Worm (Caenorhabditis elegans) whole organism, L2 larva: ENCODE measurements around the gene C37C3.1.
A peak's percentile ranks its signal among the peaks of the same experiment; 100 is the strongest.

Experiments used
- C34F6.9 ChIP-seq: fragments of 150-350 bp; optimal IDR thresholded peaks from 2 replicates; lab custom pipeline; 2014; ENCODE audit warnings: missing biosample characterization, missing genetic modification characterization
- R02D3.7 ChIP-seq: fragments of 150-350 bp; optimal IDR thresholded peaks from 2 replicates; lab custom pipeline; 2014; ENCODE audit warnings: missing biosample characterization, missing genetic modification characterization
- ZK546.5 ChIP-seq: sonication (generic microtip); optimal IDR thresholded peaks from 2 replicates; lab custom pipeline; 2017; ENCODE audit warnings: missing biosample characterization, missing genetic modification characterization
- ama-1 ChIP-seq: fragments of 150-350 bp; optimal IDR thresholded peaks from 2 replicates; lab custom pipeline; 2018; ENCODE audit warnings: inconsistent platforms
- egl-27 ChIP-seq: sonication (generic microtip); optimal IDR thresholded peaks from 3 replicates; lab custom pipeline; 2017; ENCODE audit warnings: missing biosample characterization, missing genetic modification reagents, missing genetic modification characterization
- elt-1 ChIP-seq: fragments of 150-350 bp; optimal IDR thresholded peaks from 2 replicates; lab custom pipeline; 2014; ENCODE audit warnings: missing biosample characterization, missing genetic modification characterization
- nhr-129 ChIP-seq: fragments of 150-350 bp; optimal IDR thresholded peaks from 2 replicates; lab custom pipeline; 2014; ENCODE audit warnings: missing biosample characterization, missing genetic modification characterization
- nhr-237 ChIP-seq: fragments of 150-350 bp; optimal IDR thresholded peaks from 2 replicates; lab custom pipeline; 2014; ENCODE audit warnings: missing biosample characterization, missing genetic modification characterization
- nhr-77 ChIP-seq: fragments of 150-350 bp; optimal IDR thresholded peaks from 2 replicates; lab custom pipeline; 2014; ENCODE audit warnings: missing biosample characterization, missing genetic modification characterization
- skn-1 ChIP-seq: sonication (generic microtip); optimal IDR thresholded peaks from 2 replicates; lab custom pipeline; 2017; ENCODE audit warnings: missing biosample characterization, missing genetic modification characterization
- snpc-4 ChIP-seq: fragments of 150-350 bp; optimal IDR thresholded peaks from 2 replicates; lab custom pipeline; 2014; ENCODE audit warnings: missing biosample characterization, missing genetic modification characterization
- unc-39 ChIP-seq: fragments of 150-350 bp; optimal IDR thresholded peaks from 2 replicates; lab custom pipeline; 2014; ENCODE audit warnings: missing biosample characterization, missing genetic modification characterization
- unc-62 ChIP-seq: fragments of 150-350 bp; optimal IDR thresholded peaks from 2 replicates; lab custom pipeline; 2014; ENCODE audit warnings: missing biosample characterization, missing genetic modification reagents, missing genetic modification characterization
- ztf-4 ChIP-seq: fragments of 150-350 bp; optimal IDR thresholded peaks from 2 replicates; lab custom pipeline; 2014; ENCODE audit warnings: missing biosample characterization, missing genetic modification characterization

DNA sequence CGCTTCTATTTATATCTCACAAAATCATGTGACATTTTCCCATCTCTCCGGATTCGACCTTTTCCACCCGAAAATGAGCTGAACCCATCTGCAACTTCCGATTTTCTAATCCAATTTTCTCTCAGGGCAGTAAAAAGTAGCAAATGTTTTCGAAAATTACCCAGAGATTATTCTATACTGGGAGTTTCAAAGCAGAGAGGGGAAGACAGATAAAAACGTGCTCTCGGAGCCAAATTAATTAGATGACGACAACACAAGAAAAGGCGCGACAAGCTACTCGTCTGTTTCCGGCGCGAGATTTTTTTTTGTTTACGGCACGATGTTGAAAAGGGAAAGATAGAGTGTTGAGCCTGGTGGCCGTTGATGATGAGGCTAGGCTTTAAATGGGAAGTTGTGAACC lies 26.7 kb downstream of the C37C3.1 start:
- TF ChIP-seq unc-39 (tag; lab: Kevin White, UChicago), result no peak
- no peak for TF ChIP-seq snpc-4 (tag; lab: Kevin White, UChicago)
- no peak for TF ChIP-seq nhr-237 (tag; lab: Kevin White, UChicago)
- peak; percentile 21 for TF ChIP-seq C34F6.9
- no peak for TF ChIP-seq skn-1
- no peak for TF ChIP-seq ZK546.5 (tag; lab: Kevin White, UChicago)
- no peak for TF ChIP-seq egl-27 (tag; lab: Kevin White, UChicago)
- no peak for TF ChIP-seq ama-1 (lab: Kevin White, UChicago)
- TF ChIP-seq nhr-77 (tag; lab: Kevin White, UChicago), result no peak
- TF ChIP-seq elt-1, result no peak
- no peak for TF ChIP-seq R02D3.7 (tag; lab: Kevin White, UChicago)
- TF ChIP-seq ztf-4, result no peak
- peak; percentile 19 for TF ChIP-seq nhr-129
- TF ChIP-seq unc-62, result no peak
